Worm (Caenorhabditis elegans) whole organism, L4 larva: ENCODE results near the gene nex-4.

Experiments used
- R02D3.7 ChIP-seq: fragments of 150-350 bp; sonication (generic microtip); optimal IDR thresholded peaks from 3 replicates; lab custom pipeline; 2014; ENCODE audit warnings: missing biosample characterization, missing genetic modification characterization
- jun-1 ChIP-seq: fragments of 150-350 bp; optimal IDR thresholded peaks from 2 replicates; lab custom pipeline; 2014; ENCODE audit warnings: missing biosample characterization, missing genetic modification reagents, missing genetic modification characterization
- lin-15B ChIP-seq: fragments of 150-350 bp; sonication (generic microtip); optimal IDR thresholded peaks from 3 replicates; lab custom pipeline; 2014; ENCODE audit warnings: missing biosample characterization, missing genetic modification characterization
- mep-1 ChIP-seq: fragments of 150-350 bp; sonication (generic microtip); optimal IDR thresholded peaks from 3 replicates; lab custom pipeline; 2014; ENCODE audit warnings: missing biosample characterization, missing genetic modification characterization
- nhr-76 ChIP-seq: fragments of 150-350 bp; optimal IDR thresholded peaks from 2 replicates; lab custom pipeline; 2014; ENCODE audit warnings: missing biosample characterization, missing genetic modification characterization
- nhr-77 ChIP-seq: fragments of 150-350 bp; optimal IDR thresholded peaks from 2 replicates; lab custom pipeline; 2014; ENCODE audit warnings: missing biosample characterization, missing genetic modification characterization
- php-3 ChIP-seq: fragments of 200-800 bp; sonication (Bioruptor generic); IDR thresholded peaks from 2 replicates; pipeline ENCODE4 v1.3.6; 2022; ENCODE audit warnings: missing genetic modification reagents, missing genetic modification characterization, missing compliant biosample characterization
- unc-62 ChIP-seq, 3 experiments: fragments of 150-350 bp in 1 of 3; sonication (generic microtip); optimal IDR thresholded peaks in 2 of 3; peaks in 1 of 3; 1 replicate in 1 of 3; 2 replicates in 2 of 3; lab custom pipeline; 2014 to 2017; ENCODE audit warnings: missing biosample characterization in 3 of 3, missing genetic modification characterization in 3 of 3, missing genetic modification reagents in 3 of 3, missing genotype in 1 of 3

- TF ChIP-seq unc-62 (GFP tag; optimal IDR thresholded peaks at IDR 0.05 in 1 of 2; lab: Kevin White, UChicago): no peak
- no peak for TF ChIP-seq unc-62 (tag; optimal IDR thresholded peaks at IDR 0.05; lab: Kevin White, UChicago)
- no peak for TF ChIP-seq nhr-77 (tag; lab: Kevin White, UChicago)
- TF ChIP-seq mep-1 (tag; lab: Kevin White, UChicago): no peak
- no peak for TF ChIP-seq jun-1 (tag; lab: Kevin White, UChicago)
- TF ChIP-seq R02D3.7 (tag; lab: Kevin White, UChicago): no peak
- no peak for TF ChIP-seq nhr-76 (tag; lab: Kevin White, UChicago)
- TF ChIP-seq php-3 (GFP tag; lab: Robert Waterston, UW): no peak
- TF ChIP-seq lin-15B: no peak
Observed at ce11 chrV:4806859-4807258, 44.4 kb upstream of the nex-4 start.
